Worm (Caenorhabditis elegans) whole organism, mixed stage, embryonic: Measurements from ENCODE around the gene pho-4.
A peak's percentile ranks its signal among the peaks of the same experiment; 100 is the strongest.

Source experiments
- M03D4.4 ChIP-seq: sonication (generic microtip); optimal IDR thresholded peaks from 2 replicates; lab custom pipeline; 2017; ENCODE audit warnings: mild to moderate bottlenecking, missing genetic modification characterization, missing compliant biosample characterization
- bed-3 ChIP-seq: fragments of 200-800 bp; sonication (Bioruptor generic); optimal IDR thresholded peaks from 3 replicates; lab custom pipeline; 2018; ENCODE audit warnings: mild to moderate bottlenecking, missing genetic modification characterization, moderate library complexity, missing compliant biosample characterization
- blmp-1 ChIP-seq: fragments of 150-350 bp; optimal IDR thresholded peaks from 2 replicates; lab custom pipeline; 2014; ENCODE audit warnings: missing biosample characterization, missing genetic modification characterization
- ceh-39 ChIP-seq: fragments of 150-350 bp; optimal IDR thresholded peaks from 2 replicates; lab custom pipeline; 2014; ENCODE audit warnings: missing biosample characterization, missing genetic modification characterization
- ceh-43 ChIP-seq: fragments of 200-800 bp; sonication (Bioruptor generic); optimal IDR thresholded peaks from 2 replicates; lab custom pipeline; 2018; ENCODE audit warnings: mild to moderate bottlenecking, missing genetic modification characterization, moderate library complexity, missing compliant biosample characterization
- ceh-83 ChIP-seq: fragments of 200-800 bp; sonication (Bioruptor generic); optimal IDR thresholded peaks from 2 replicates; lab custom pipeline; 2018; ENCODE audit warnings: mild to moderate bottlenecking, missing genetic modification characterization, missing compliant biosample characterization
- ces-1 ChIP-seq: fragments of 150-350 bp; optimal IDR thresholded peaks from 2 replicates; lab custom pipeline; 2014; ENCODE audit warnings: missing biosample characterization, missing genetic modification reagents, missing genetic modification characterization
- cnd-1 ChIP-seq: fragments of 200-800 bp; sonication (Bioruptor generic); optimal IDR thresholded peaks from 2 replicates; lab custom pipeline; 2018; ENCODE audit warnings: mild to moderate bottlenecking, missing genetic modification characterization, missing compliant biosample characterization
- drap-1 ChIP-seq: fragments of 200-800 bp; sonication (Bioruptor generic); optimal IDR thresholded peaks from 3 replicates; lab custom pipeline; 2018; ENCODE audit warnings: mild to moderate bottlenecking, missing genetic modification characterization, missing compliant biosample characterization
- elt-1 ChIP-seq: sonication (generic microtip); optimal IDR thresholded peaks from 2 replicates; lab custom pipeline; 2017; ENCODE audit warnings: missing genetic modification characterization, mild to moderate bottlenecking, missing compliant biosample characterization, antibody characterized with exemption, moderate library complexity, borderline replicate concordance; ENCODE audit not compliant: insufficient read depth
- elt-3 ChIP-seq: fragments of 150-350 bp; optimal IDR thresholded peaks from 2 replicates; lab custom pipeline; 2014; ENCODE audit warnings: missing biosample characterization, missing genetic modification characterization
- flh-1 ChIP-seq: fragments of 200-800 bp; sonication (Bioruptor generic); optimal IDR thresholded peaks from 2 replicates; lab custom pipeline; 2018; ENCODE audit warnings: mild to moderate bottlenecking, missing genetic modification characterization, moderate library complexity, missing compliant biosample characterization
- ham-2 ChIP-seq: fragments of 200-800 bp; sonication (Bioruptor generic); optimal IDR thresholded peaks from 2 replicates; lab custom pipeline; 2018; ENCODE audit warnings: mild to moderate bottlenecking, missing genetic modification characterization, missing compliant biosample characterization
- hlh-1 ChIP-seq: fragments of 150-350 bp; optimal IDR thresholded peaks from 2 replicates; lab custom pipeline; 2014; ENCODE audit warnings: missing biosample characterization, missing genetic modification reagents, missing genetic modification characterization
- lin-13 ChIP-seq: fragments of 150-350 bp; optimal IDR thresholded peaks from 2 replicates; lab custom pipeline; 2014; ENCODE audit warnings: missing biosample characterization, missing genetic modification characterization
- lin-32 ChIP-seq: fragments of 200-800 bp; sonication (Bioruptor generic); optimal IDR thresholded peaks from 2 replicates; lab custom pipeline; 2018; ENCODE audit warnings: mild to moderate bottlenecking, missing genetic modification characterization, missing compliant biosample characterization
- mab-5 ChIP-seq: fragments of 150-350 bp; optimal IDR thresholded peaks from 2 replicates; lab custom pipeline; 2014; ENCODE audit warnings: missing biosample characterization, missing genetic modification characterization
- mep-1 ChIP-seq: fragments of 150-350 bp; optimal IDR thresholded peaks from 2 replicates; lab custom pipeline; 2017; ENCODE audit warnings: missing biosample characterization, missing genetic modification reagents, missing genetic modification characterization, inconsistent platforms
- mls-2 ChIP-seq: sonication (generic microtip); optimal IDR thresholded peaks from 2 replicates; lab custom pipeline; 2016; ENCODE audit warnings: mild to moderate bottlenecking, missing genetic modification characterization, moderate library complexity, missing compliant biosample characterization
- nhr-2 ChIP-seq: fragments of 150-350 bp; optimal IDR thresholded peaks from 2 replicates; lab custom pipeline; 2014; ENCODE audit warnings: missing biosample characterization, missing genetic modification characterization
- nhr-237 ChIP-seq: fragments of 150-350 bp; optimal IDR thresholded peaks from 2 replicates; lab custom pipeline; 2014; ENCODE audit warnings: missing biosample characterization, missing genetic modification characterization
- nhr-28 ChIP-seq: fragments of 150-350 bp; optimal IDR thresholded peaks from 2 replicates; lab custom pipeline; 2014; ENCODE audit warnings: missing biosample characterization, missing genetic modification characterization
- nhr-76 ChIP-seq: sonication (generic microtip); optimal IDR thresholded peaks from 2 replicates; lab custom pipeline; 2017; ENCODE audit warnings: missing biosample characterization, missing genetic modification characterization
- sem-2 ChIP-seq: fragments of 200-800 bp; sonication (Bioruptor generic); optimal IDR thresholded peaks from 2 replicates; lab custom pipeline; 2018; ENCODE audit warnings: mild to moderate bottlenecking, missing genetic modification characterization, missing compliant biosample characterization
- sptf-1 ChIP-seq: sonication (generic microtip); optimal IDR thresholded peaks from 2 replicates; lab custom pipeline; 2017; ENCODE audit warnings: mild to moderate bottlenecking, missing genetic modification characterization, moderate library complexity, missing compliant biosample characterization
- tbx-8 ChIP-seq: fragments of 200-800 bp; sonication (Bioruptor generic); optimal IDR thresholded peaks from 2 replicates; lab custom pipeline; 2018; ENCODE audit warnings: mild to moderate bottlenecking, missing genetic modification characterization, moderate library complexity, missing compliant biosample characterization
- unc-120 ChIP-seq: sonication (generic microtip); optimal IDR thresholded peaks from 2 replicates; lab custom pipeline; 2017; ENCODE audit warnings: missing genetic modification characterization, missing compliant biosample characterization; ENCODE audit not compliant: poor library complexity, severe bottlenecking
- unc-39 ChIP-seq: fragments of 150-350 bp; optimal IDR thresholded peaks from 2 replicates; lab custom pipeline; 2014; ENCODE audit warnings: missing biosample characterization, missing genetic modification characterization
- unc-62 ChIP-seq: fragments of 150-350 bp; optimal IDR thresholded peaks from 2 replicates; lab custom pipeline; 2014; ENCODE audit warnings: missing biosample characterization, missing genetic modification reagents, missing genetic modification characterization
- zip-8 ChIP-seq: fragments of 150-350 bp; optimal IDR thresholded peaks from 2 replicates; lab custom pipeline; 2014; ENCODE audit warnings: missing biosample characterization, missing genetic modification characterization

pho-4 gene

ce11 chrII:5200987-5201582 lies 37.2 kb downstream of the pho-4 start:
- no peak for TF ChIP-seq nhr-76
- peak; percentile 58 for TF ChIP-seq unc-120 (tag; lab: Kevin White, UChicago)
- peak; percentile 13 for TF ChIP-seq mep-1 (tag; lab: Kevin White, UChicago)
- no peak for TF ChIP-seq M03D4.4 (tag; lab: Kevin White, UChicago)
- no peak for TF ChIP-seq nhr-2 (tag; lab: Kevin White, UChicago)
- TF ChIP-seq unc-62: peak; percentile 10
- no peak for TF ChIP-seq unc-39 (tag; lab: Kevin White, UChicago)
- TF ChIP-seq blmp-1 (tag; lab: Kevin White, UChicago): no peak
- TF ChIP-seq mls-2 (tag; lab: Kevin White, UChicago): no peak
- no peak for TF ChIP-seq cnd-1 (tag; lab: Kevin White, UChicago)
- TF ChIP-seq sptf-1 (tag; lab: Kevin White, UChicago): no peak
- TF ChIP-seq ces-1 (GFP tag; lab: Kevin White, UChicago): no peak
- TF ChIP-seq bed-3: no peak
- TF ChIP-seq ceh-43 (GFP tag; lab: Kevin White, UChicago): no peak
- TF ChIP-seq ham-2 (GFP tag; lab: Kevin White, UChicago): no peak
- TF ChIP-seq mab-5 (tag; lab: Kevin White, UChicago): no peak
- no peak for TF ChIP-seq elt-1
- no peak for TF ChIP-seq flh-1 (GFP tag; lab: Kevin White, UChicago)

ce11 chrII:5199497-5199896 lies 38.8 kb downstream of the pho-4 start, which contains the start of gene msp-50:
Gene msp-50 (plus strand): TSS chrII:5199797.
- TF ChIP-seq nhr-28: no peak

DNA sequence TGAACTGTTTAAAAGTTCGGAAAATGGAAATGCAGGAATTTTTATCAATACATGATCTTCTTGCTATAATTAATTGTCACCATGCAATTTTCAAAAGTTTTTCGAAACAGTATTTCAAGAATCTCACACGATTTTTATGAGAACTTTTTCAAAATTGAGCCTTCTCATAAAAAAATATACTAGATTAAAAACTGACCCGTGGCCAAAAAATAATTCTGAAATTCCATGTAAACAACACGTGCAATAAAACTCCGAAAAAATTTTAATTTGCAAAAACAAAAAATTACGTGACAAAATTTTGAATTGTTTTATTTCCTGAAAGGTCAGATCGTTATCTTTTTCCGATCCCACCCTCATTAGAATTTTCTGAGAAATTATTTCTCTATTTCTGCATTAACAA lies 42.8 kb downstream of the pho-4 start, which contains the start of gene C34F11.5:
Gene C34F11.5 (plus strand): TSS at position 301 of the 400 bp plus-strand sequence.
- TF ChIP-seq sem-2 (GFP tag; lab: Kevin White, UChicago): no peak

DNA sequence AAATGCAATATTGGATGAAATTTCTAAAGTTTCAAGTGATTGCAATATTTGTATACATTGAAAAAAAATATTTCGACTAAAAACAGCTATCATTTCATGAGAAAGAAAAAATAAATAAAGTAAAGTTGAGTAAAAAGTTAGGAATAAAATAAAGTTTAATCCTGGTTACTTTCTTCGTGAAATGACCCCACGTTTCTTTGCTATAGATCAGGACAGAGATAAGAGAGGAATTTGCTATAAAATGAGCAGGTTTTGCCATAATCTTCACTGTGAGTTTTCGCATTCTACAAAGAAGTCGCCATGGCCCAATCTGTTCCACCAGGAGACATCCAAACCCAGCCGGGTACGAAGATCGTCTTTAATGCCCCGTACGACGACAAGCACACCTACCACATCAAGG lies 44.2 kb downstream of the pho-4 start, which contains the start of gene msp-49:
Gene msp-49 (plus strand): TSS at position 301 of the 400 bp plus-strand sequence.
- no peak for TF ChIP-seq lin-32
- no peak for TF ChIP-seq ham-2 (GFP tag; lab: Kevin White, UChicago)
- no peak for TF ChIP-seq lin-13 (tag; lab: Kevin White, UChicago)
- TF ChIP-seq hlh-1 (tag; lab: Kevin White, UChicago): no peak
- no peak for TF ChIP-seq tbx-8 (GFP tag; lab: Kevin White, UChicago)
- TF ChIP-seq elt-1: no peak
- TF ChIP-seq drap-1 (GFP tag; lab: Kevin White, UChicago): no peak
- TF ChIP-seq unc-39 (tag; lab: Kevin White, UChicago): no peak
- no peak for TF ChIP-seq zip-8 (tag; lab: Kevin White, UChicago)
- TF ChIP-seq bed-3: no peak
- no peak for TF ChIP-seq ces-1 (GFP tag; lab: Kevin White, UChicago)
- TF ChIP-seq cnd-1 (tag; lab: Kevin White, UChicago): no peak
- TF ChIP-seq mls-2 (tag; lab: Kevin White, UChicago): no peak
- TF ChIP-seq mep-1 (tag; lab: Kevin White, UChicago): no peak
- TF ChIP-seq nhr-2 (tag; lab: Kevin White, UChicago): no peak
- no peak for TF ChIP-seq elt-3 (tag; lab: Kevin White, UChicago)
- TF ChIP-seq sptf-1 (tag; lab: Kevin White, UChicago): no peak
- TF ChIP-seq ceh-83: no peak

DNA sequence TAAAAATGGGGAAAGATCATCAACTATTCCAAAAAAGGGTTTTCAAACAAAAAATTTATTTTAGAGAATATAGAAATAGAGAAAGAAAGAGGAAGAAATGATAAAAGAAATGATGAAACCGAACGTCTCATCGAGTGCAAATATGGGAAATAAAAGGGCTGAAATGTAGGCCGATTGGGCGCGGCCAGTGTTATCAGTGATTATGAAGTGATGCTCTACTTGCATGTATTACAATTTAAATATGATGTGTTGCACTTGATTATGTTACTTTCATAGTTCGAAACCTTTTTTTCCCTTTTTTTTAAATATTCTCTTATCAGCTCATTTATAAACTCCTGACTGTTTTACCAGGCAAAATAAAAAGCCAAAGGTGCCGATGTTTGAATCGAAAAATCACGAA lies 46.5 kb downstream of the pho-4 start:
- TF ChIP-seq elt-1 (no peak), ceh-83 (no peak), nhr-76 (no peak), lin-32 (no peak)

ce11 chrII:5187934-5188333 lies 50.3 kb downstream of the pho-4 start:
- TF ChIP-seq nhr-237 (tag; lab: Kevin White, UChicago) (no peak), ceh-39 (tag; lab: Kevin White, UChicago) (no peak), elt-1 (no peak), ceh-83 (no peak), ham-2 (GFP tag; lab: Kevin White, UChicago) (no peak), bed-3 (no peak), nhr-28 (no peak), blmp-1 (tag; lab: Kevin White, UChicago) (no peak)
